Fruit fly (Drosophila melanogaster) whole organism, adult: ENCODE results near the gene CG12116.

Source experiments
- CG12768 ChIP-seq: fragments of 200-800 bp; sonication (Bioruptor generic); optimal IDR thresholded peaks from 2 replicates; lab custom pipeline; 2017; ENCODE audit warnings: missing biosample characterization, missing genetic modification characterization, mild to moderate bottlenecking, moderate library complexity, missing genetic modification reagents
- CG14711 ChIP-seq: fragments of 200-800 bp; sonication (Bioruptor generic); optimal IDR thresholded peaks from 2 replicates; lab custom pipeline; 2018; ENCODE audit warnings: missing biosample characterization, mild to moderate bottlenecking, missing genetic modification characterization, moderate library complexity
- CG1620 ChIP-seq: fragments of 200-800 bp; sonication (Bioruptor generic); optimal IDR thresholded peaks from 2 replicates; lab custom pipeline; 2016; ENCODE audit warnings: missing biosample characterization, missing genetic modification characterization
- CG33017 ChIP-seq: fragments of 200-800 bp; sonication (Bioruptor generic); optimal IDR thresholded peaks from 2 replicates; lab custom pipeline; 2018; ENCODE audit warnings: missing biosample characterization, mild to moderate bottlenecking, missing genetic modification characterization, moderate library complexity
- CG7045 ChIP-seq: fragments of 200-800 bp; sonication (Bioruptor generic); optimal IDR thresholded peaks from 2 replicates; lab custom pipeline; 2017; ENCODE audit warnings: missing biosample characterization, mild to moderate bottlenecking, missing genetic modification characterization
- CG7101 ChIP-seq: fragments of 200-800 bp; sonication (Bioruptor generic); optimal IDR thresholded peaks from 2 replicates; lab custom pipeline; 2018; ENCODE audit warnings: missing biosample characterization, mild to moderate bottlenecking, missing genetic modification characterization, moderate library complexity
- Clk ChIP-seq: fragments of 200-800 bp; sonication (Bioruptor generic); optimal IDR thresholded peaks from 2 replicates; lab custom pipeline; 2017; ENCODE audit warnings: missing biosample characterization, missing genetic modification characterization
- Crg-1 ChIP-seq: fragments of 200-800 bp; sonication (Bioruptor generic); optimal IDR thresholded peaks from 2 replicates; lab custom pipeline; 2016; ENCODE audit warnings: missing biosample characterization, missing genetic modification characterization
- Hr96 ChIP-seq: fragments of 200-800 bp; sonication (Bioruptor generic); optimal IDR thresholded peaks from 2 replicates; lab custom pipeline; 2016; ENCODE audit warnings: missing biosample characterization, missing genetic modification characterization
- Mnt ChIP-seq: fragments of 200-800 bp; sonication (Bioruptor generic); optimal IDR thresholded peaks from 2 replicates; lab custom pipeline; 2016; ENCODE audit warnings: missing biosample characterization, mild to moderate bottlenecking, missing genetic modification characterization
- bab1 ChIP-seq: fragments of 200-800 bp; sonication (Bioruptor generic); optimal IDR thresholded peaks from 3 replicates; lab custom pipeline; 2019; ENCODE audit warnings: missing biosample characterization, mild to moderate bottlenecking, missing genetic modification characterization, moderate library complexity
- cic ChIP-seq: fragments of 200-800 bp; sonication (Bioruptor generic); optimal IDR thresholded peaks from 2 replicates; lab custom pipeline; 2017; ENCODE audit warnings: missing biosample characterization, mild to moderate bottlenecking, missing genetic modification characterization, moderate library complexity
- cnc ChIP-seq, 2 experiments: fragments of >200 bp; optimal IDR thresholded peaks; 2 replicates each; lab custom pipeline; 2017
- kay ChIP-seq: fragments of 200-800 bp; sonication (Bioruptor generic); peaks from one replicate; lab custom pipeline; 2016; ENCODE audit warnings: missing biosample characterization, missing genetic modification characterization, borderline replicate concordance
- pad ChIP-seq: fragments of 200-800 bp; sonication (Bioruptor generic); optimal IDR thresholded peaks from 3 replicates; lab custom pipeline; 2017; ENCODE audit warnings: missing biosample characterization, missing genetic modification characterization, mild to moderate bottlenecking, moderate library complexity, missing genetic modification reagents
- tj ChIP-seq: fragments of 200-800 bp; sonication (Bioruptor generic); optimal IDR thresholded peaks from 3 replicates; lab custom pipeline; 2017; ENCODE audit warnings: missing biosample characterization, mild to moderate bottlenecking, missing genetic modification characterization, moderate library complexity
- toe ChIP-seq: fragments of 200-800 bp; sonication (Bioruptor generic); optimal IDR thresholded peaks from 2 replicates; lab custom pipeline; 2016; ENCODE audit warnings: missing biosample characterization, missing genetic modification characterization

The CG12116 gene

dm6 chrX:8481462-8481861 lies 12.7 kb upstream of the CG12116 start, which contains the start of gene Cp38:
Cp38 (plus strand) TSS chrX:8481837.
- TF ChIP-seq Crg-1 (GFP tag; lab: Kevin White, UChicago) = no peak
- TF ChIP-seq cnc (optimal IDR thresholded peaks at IDR 0.05; lab: Kevin White, UChicago) = no peak
- TF ChIP-seq tj (GFP tag; lab: Kevin White, UChicago) = peak; percentile 8
- no peak for TF ChIP-seq Clk (GFP tag; lab: Kevin White, UChicago)
- no peak for TF ChIP-seq CG1620 (GFP tag; lab: Kevin White, UChicago)
- no peak for TF ChIP-seq CG14711
- no peak for TF ChIP-seq kay
- no peak for TF ChIP-seq CG33017 (tag; lab: Kevin White, UChicago)
- TF ChIP-seq bab1 (GFP tag; lab: Kevin White, UChicago) = peak; percentile 95

dm6 chrX:8479031-8479568 lies 10.3 kb upstream of the CG12116 start, which contains the start of gene Cp36:
Cp36 (plus strand) TSS chrX:8479319.
- TF ChIP-seq bab1 (GFP tag; lab: Kevin White, UChicago) (peak; percentile 94), CG1620 (GFP tag; lab: Kevin White, UChicago) (peak; percentile 65), CG14711 (no peak), Crg-1 (GFP tag; lab: Kevin White, UChicago) (peak; percentile 81)

dm6 chrX:8476817-8477216 lies 8.0 kb upstream of the CG12116 start, which contains the start of gene Cp7Fc:
Cp7Fc (plus strand) TSS chrX:8477117.
- TF ChIP-seq bab1 (GFP tag; lab: Kevin White, UChicago) (peak; percentile 16), Crg-1 (GFP tag; lab: Kevin White, UChicago) (peak; percentile 8), Hr96 (GFP tag; lab: Kevin White, UChicago) (no peak)

dm6 chrX:8475657-8476056 lies 6.8 kb upstream of the CG12116 start:
- peak; percentile 93 for TF ChIP-seq tj (GFP tag; lab: Kevin White, UChicago)
- TF ChIP-seq kay = no peak
- TF ChIP-seq Crg-1 (GFP tag; lab: Kevin White, UChicago) = no peak
- TF ChIP-seq bab1 (GFP tag; lab: Kevin White, UChicago) = no peak
- TF ChIP-seq Mnt (GFP tag; lab: Kevin White, UChicago) = no peak

- TF ChIP-seq Crg-1 (GFP tag; lab: Kevin White, UChicago) (peak; percentile 56), cnc (optimal IDR thresholded peaks at IDR 0.05; lab: Kevin White, UChicago) (no peak), tj (GFP tag; lab: Kevin White, UChicago) (peak; percentile 35), CG1620 (GFP tag; lab: Kevin White, UChicago) (peak; percentile 50), bab1 (GFP tag; lab: Kevin White, UChicago) (peak; percentile 99), CG14711 (peak; percentile 35), cic (GFP tag; lab: Kevin White, UChicago) (no peak)
These were observed 4.6 kb upstream of the CG12116 start, which contains the start of gene Cp7Fb for dm6 chrX:8473339-8473887. Cp7Fb (plus strand) TSS chrX:8473837.

dm6 chrX:8470588-8470987 lies 1.8 kb upstream of the CG12116 start, which contains the start of gene Cp7Fa:
Cp7Fa (plus strand) TSS chrX:8470888.
- TF ChIP-seq cic (GFP tag; lab: Kevin White, UChicago) (no peak), cnc (optimal IDR thresholded peaks at IDR 0.05; lab: Kevin White, UChicago) (no peak), bab1 (GFP tag; lab: Kevin White, UChicago) (peak; percentile 20), CG12768 (GFP tag; lab: Kevin White, UChicago) (no peak), Mnt (GFP tag; lab: Kevin White, UChicago) (no peak), CG7045 (GFP tag; lab: Kevin White, UChicago) (no peak), CG1620 (GFP tag; lab: Kevin White, UChicago) (peak; percentile 4)

- TF ChIP-seq CG33017 (tag; lab: Kevin White, UChicago) (no peak), kay (peak; percentile 67), cic (GFP tag; lab: Kevin White, UChicago) (no peak), Hr96 (GFP tag; lab: Kevin White, UChicago) (no peak), CG14711 (no peak), toe (no peak), CG7101 (tag; lab: Kevin White, UChicago) (no peak)
These were observed 794 bp upstream of the CG12116 start for dm6 chrX:8469606-8470005.

- TF ChIP-seq Crg-1 (GFP tag; lab: Kevin White, UChicago) (no peak), bab1 (GFP tag; lab: Kevin White, UChicago) (peak; percentile 32), CG33017 (tag; lab: Kevin White, UChicago) (no peak), pad (GFP tag; lab: Kevin White, UChicago) (no peak)
These were observed 2.0 kb downstream of the CG12116 start for dm6 chrX:8466729-8467215.
